Fruit fly (Drosophila melanogaster) whole organism, embryonic: ENCODE data around the gene CG15814.

Experiments
- Awh ChIP-seq: fragments of 200-800 bp; sonication (Bioruptor generic); IDR thresholded peaks from 2 replicates; pipeline ENCODE4, ENCODE4 v1.3.6; 2022; ENCODE audit warnings: missing biosample characterization, missing genetic modification characterization
- Blimp-1 ChIP-seq: fragments of 200-800 bp; sonication (Bioruptor generic); optimal IDR thresholded peaks from 3 replicates; lab custom pipeline; 2018; ENCODE audit warnings: missing biosample characterization, missing genetic modification characterization, mild to moderate bottlenecking, moderate library complexity, missing genetic modification reagents
- CG10654 ChIP-seq: fragments of 200-800 bp; sonication (Bioruptor generic); optimal IDR thresholded peaks from 2 replicates; lab custom pipeline; 2016; ENCODE audit warnings: missing biosample characterization, missing genetic modification characterization
- CG10979 ChIP-seq: fragments of 200-800 bp; sonication (Bioruptor generic); optimal IDR thresholded peaks from 2 replicates; lab custom pipeline; 2018; ENCODE audit warnings: missing biosample characterization, mild to moderate bottlenecking, missing genetic modification characterization, moderate library complexity
- CG13624 ChIP-seq: fragments of 200-800 bp; sonication (Bioruptor generic); optimal IDR thresholded peaks from 2 replicates; lab custom pipeline; 2016; ENCODE audit warnings: missing biosample characterization, missing genetic modification characterization
- CG14860 ChIP-seq: fragments of 200-800 bp; sonication (Bioruptor generic); IDR thresholded peaks from 3 replicates; pipeline ENCODE4 v1.3.6; 2022; ENCODE audit warnings: missing biosample characterization, missing genetic modification characterization; ENCODE audit not compliant: partially characterized antibody
- CG15479 ChIP-seq: fragments of 200-800 bp; sonication (Bioruptor generic); optimal IDR thresholded peaks from 3 replicates; lab custom pipeline; 2019; ENCODE audit warnings: missing biosample characterization, mild to moderate bottlenecking, missing genetic modification characterization, moderate library complexity
- CG15601 ChIP-seq: fragments of 200-800 bp; sonication (Bioruptor generic); optimal IDR thresholded peaks from 3 replicates; lab custom pipeline; 2019; ENCODE audit warnings: missing biosample characterization, mild to moderate bottlenecking, missing genetic modification characterization, moderate library complexity
- CG17385 ChIP-seq: fragments of 200-800 bp; sonication (Bioruptor generic); optimal IDR thresholded peaks from 3 replicates; lab custom pipeline; 2018; ENCODE audit warnings: missing biosample characterization, mild to moderate bottlenecking, missing genetic modification characterization
- CG18764 ChIP-seq: fragments of 200-800 bp; sonication (Bioruptor generic); optimal IDR thresholded peaks from 3 replicates; lab custom pipeline; 2016; ENCODE audit warnings: missing biosample characterization, missing genetic modification characterization
- CG2678 ChIP-seq: fragments of 200-800 bp; sonication (Bioruptor generic); optimal IDR thresholded peaks from 3 replicates; lab custom pipeline; 2019; ENCODE audit warnings: missing biosample characterization, mild to moderate bottlenecking, missing genetic modification characterization, moderate library complexity
- CG6254 ChIP-seq: fragments of 200-800 bp; sonication (Bioruptor generic); optimal IDR thresholded peaks from 3 replicates; lab custom pipeline; 2017; ENCODE audit warnings: mild to moderate bottlenecking, missing biosample characterization, missing genetic modification reagents, missing genetic modification characterization
- CG6765 ChIP-seq: fragments of 200-800 bp; sonication (Bioruptor generic); optimal IDR thresholded peaks from 3 replicates; lab custom pipeline; 2017; ENCODE audit warnings: missing biosample characterization, mild to moderate bottlenecking, missing genetic modification characterization
- CG9797 ChIP-seq: fragments of 200-800 bp; sonication (Bioruptor generic); optimal IDR thresholded peaks from 3 replicates; lab custom pipeline; 2018; ENCODE audit warnings: missing biosample characterization, mild to moderate bottlenecking, missing genetic modification characterization
- CHES-1-like ChIP-seq: fragments of 200-800 bp; sonication (Bioruptor generic); optimal IDR thresholded peaks from 2 replicates; lab custom pipeline; 2016; ENCODE audit warnings: missing biosample characterization, missing genetic modification characterization
- Camta ChIP-seq: fragments of 200-800 bp; sonication (Bioruptor generic); optimal IDR thresholded peaks from 2 replicates; lab custom pipeline; 2016; ENCODE audit warnings: missing biosample characterization, missing genetic modification characterization
- Dbx ChIP-seq: fragments of 200-800 bp; sonication (Bioruptor generic); IDR thresholded peaks from 3 replicates; pipeline ENCODE4 v1.3.6; 2022; ENCODE audit warnings: missing biosample characterization, missing genetic modification characterization
- Dfd ChIP-seq, 2 experiments: fragments of >200 bp; optimal IDR thresholded peaks; 2 replicates each; lab custom pipeline; 2017; ENCODE audit warnings: missing biosample characterization in 2 of 2, missing genetic modification characterization in 2 of 2
- Dp ChIP-seq: fragments of 200-800 bp; sonication (Bioruptor generic); optimal IDR thresholded peaks from 2 replicates; lab custom pipeline; 2018; ENCODE audit warnings: missing biosample characterization, mild to moderate bottlenecking, missing genetic modification characterization, moderate library complexity
- Ets65A ChIP-seq: fragments of 200-800 bp; sonication (Bioruptor generic); peaks from one replicate; lab custom pipeline; 2016; ENCODE audit warnings: missing biosample characterization, missing genetic modification characterization
- HmgD ChIP-seq: fragments of 200-800 bp; sonication (Bioruptor generic); optimal IDR thresholded peaks from 3 replicates; lab custom pipeline; 2016; ENCODE audit warnings: missing biosample characterization, missing genetic modification characterization
- Hr78 ChIP-seq, 2 experiments: fragments of 200-800 bp in 1 of 2; fragments of >200 bp in 1 of 2; sonication (Bioruptor generic) in 1 of 2; optimal IDR thresholded peaks; 2 replicates each; lab custom pipeline; 2017 to 2019; ENCODE audit warnings: missing biosample characterization in 2 of 2, missing genetic modification characterization in 2 of 2, mild to moderate bottlenecking in 1 of 2, moderate library complexity in 1 of 2
- Med ChIP-seq: fragments of 200-800 bp; sonication (Bioruptor generic); peaks from one replicate; lab custom pipeline; 2016; ENCODE audit warnings: missing biosample characterization, missing genetic modification characterization, mild to moderate bottlenecking, inconsistent platforms, moderate library complexity
- Mes4 ChIP-seq: fragments of 200-800 bp; sonication (Bioruptor generic); optimal IDR thresholded peaks from 2 replicates; lab custom pipeline; 2016; ENCODE audit warnings: missing biosample characterization, missing genetic modification characterization
- Neu2 ChIP-seq: fragments of 200-800 bp; sonication (Bioruptor generic); optimal IDR thresholded peaks from 3 replicates; lab custom pipeline; 2016; ENCODE audit warnings: missing biosample characterization, missing genetic modification characterization, borderline replicate concordance
- Pdp1 ChIP-seq, 2 experiments: fragments of 200-800 bp; sonication (Bioruptor generic); optimal IDR thresholded peaks; 3 replicates each; lab custom pipeline; 2016; ENCODE audit warnings: missing biosample characterization in 2 of 2, missing genetic modification characterization in 2 of 2, mild to moderate bottlenecking in 1 of 2, moderate library complexity in 1 of 2
- ash1 ChIP-seq: fragments of 200-800 bp; sonication (Bioruptor generic); optimal IDR thresholded peaks from 2 replicates; lab custom pipeline; 2018; ENCODE audit warnings: missing biosample characterization, mild to moderate bottlenecking, missing genetic modification characterization
- bab2 ChIP-seq: fragments of 200-800 bp; sonication (Bioruptor generic); optimal IDR thresholded peaks from 2 replicates; lab custom pipeline; 2016; ENCODE audit warnings: missing biosample characterization, missing genetic modification characterization
- bsh ChIP-seq, 2 experiments: fragments of 200-800 bp; sonication (Bioruptor generic); optimal IDR thresholded peaks; 2 replicates each; lab custom pipeline; 2017 to 2018; ENCODE audit warnings: mild to moderate bottlenecking in 2 of 2, missing biosample characterization in 2 of 2, missing genetic modification characterization in 2 of 2, moderate library complexity in 1 of 2
- cad ChIP-seq: fragments of >200 bp; optimal IDR thresholded peaks from 2 replicates; lab custom pipeline; 2017; ENCODE audit warnings: missing biosample characterization, missing genetic modification characterization
- chif ChIP-seq, 2 experiments: fragments of 200-800 bp; sonication (Bioruptor generic); optimal IDR thresholded peaks; 3 replicates each; lab custom pipeline; 2016; ENCODE audit warnings: missing biosample characterization in 2 of 2, missing genetic modification characterization in 2 of 2
- crol ChIP-seq: fragments of 200-800 bp; sonication (Bioruptor generic); IDR thresholded peaks from 2 replicates; pipeline ENCODE4 v1.3.6; 2022; ENCODE audit warnings: missing biosample characterization, missing genetic modification characterization
- en ChIP-seq: fragments of 200-800 bp; sonication (Bioruptor generic); optimal IDR thresholded peaks from 2 replicates; lab custom pipeline; 2016; ENCODE audit warnings: missing biosample characterization, missing genetic modification characterization
- gem ChIP-seq: fragments of 200-800 bp; sonication (Bioruptor generic); optimal IDR thresholded peaks from 2 replicates; lab custom pipeline; 2019; ENCODE audit warnings: missing biosample characterization, mild to moderate bottlenecking, missing genetic modification characterization, moderate library complexity
- her ChIP-seq: fragments of 200-800 bp; sonication (Bioruptor generic); optimal IDR thresholded peaks from 2 replicates; lab custom pipeline; 2016; ENCODE audit warnings: missing biosample characterization, missing genetic modification characterization
- jing ChIP-seq: fragments of 200-800 bp; sonication (Bioruptor generic); optimal IDR thresholded peaks from 2 replicates; lab custom pipeline; 2018; ENCODE audit warnings: missing biosample characterization, mild to moderate bottlenecking, missing genetic modification characterization
- kay ChIP-seq: fragments of 200-800 bp; sonication (Bioruptor generic); optimal IDR thresholded peaks from 2 replicates; lab custom pipeline; 2016; ENCODE audit warnings: missing biosample characterization, missing genetic modification characterization
- kni ChIP-seq: fragments of 200-800 bp; sonication (Bioruptor generic); optimal IDR thresholded peaks from 3 replicates; lab custom pipeline; 2017; ENCODE audit warnings: mild to moderate bottlenecking, missing biosample characterization, missing genetic modification reagents, missing genetic modification characterization
- pfk ChIP-seq: fragments of 200-800 bp; sonication (Bioruptor generic); optimal IDR thresholded peaks from 2 replicates; lab custom pipeline; 2018; ENCODE audit warnings: missing biosample characterization, mild to moderate bottlenecking, missing genetic modification characterization, moderate library complexity
- pros ChIP-seq: fragments of 200-800 bp; sonication (Bioruptor generic); optimal IDR thresholded peaks from 3 replicates; lab custom pipeline; 2019; ENCODE audit warnings: missing biosample characterization, mild to moderate bottlenecking, missing genetic modification characterization, moderate library complexity
- sc ChIP-seq, 3 experiments: fragments of >200 bp in 2 of 3; fragments of 200-800 bp in 1 of 3; sonication (Bioruptor generic) in 1 of 3; optimal IDR thresholded peaks; 2 replicates in 2 of 3; 3 replicates in 1 of 3; lab custom pipeline; 2017; ENCODE audit warnings: mild to moderate bottlenecking in 1 of 3, missing biosample characterization in 1 of 3, missing genetic modification characterization in 1 of 3, missing genetic modification reagents in 1 of 3
- sd ChIP-seq: fragments of 200-800 bp; sonication (Bioruptor generic); optimal IDR thresholded peaks from 3 replicates; lab custom pipeline; 2018; ENCODE audit warnings: missing biosample characterization, mild to moderate bottlenecking, missing genetic modification characterization, moderate library complexity
- sens ChIP-seq: fragments of 200-800 bp; sonication (Bioruptor generic); peaks from one replicate; lab custom pipeline; 2016; ENCODE audit warnings: missing biosample characterization, missing genetic modification characterization
- stc ChIP-seq: fragments of 200-800 bp; sonication (Bioruptor generic); IDR thresholded peaks from 2 replicates; pipeline ENCODE4 v1.3.6; 2022; ENCODE audit warnings: missing biosample characterization, missing genetic modification characterization
- sug ChIP-seq: fragments of 200-800 bp; optimal IDR thresholded peaks from 2 replicates; lab custom pipeline; 2019; ENCODE audit warnings: missing biosample characterization, mild to moderate bottlenecking, missing genetic modification characterization, moderate library complexity
- tio ChIP-seq: fragments of 200-800 bp; sonication (Bioruptor generic); optimal IDR thresholded peaks from 2 replicates; lab custom pipeline; 2017; ENCODE audit warnings: missing biosample characterization, missing genetic modification characterization, inconsistent platforms
- unpg ChIP-seq: fragments of 200-800 bp; sonication (Bioruptor generic); optimal IDR thresholded peaks from 3 replicates; lab custom pipeline; 2018; ENCODE audit warnings: missing biosample characterization, mild to moderate bottlenecking, missing genetic modification characterization, moderate library complexity
- z ChIP-seq: fragments of 200-800 bp; sonication (Bioruptor generic); IDR thresholded peaks from 3 replicates; pipeline ENCODE4 v1.3.6; 2022; ENCODE audit warnings: missing biosample characterization, missing genetic modification characterization

Gene CG15814

dm6 chrX:17832163-17833014, 17.8 kb downstream of the CG15814 start:
- TF ChIP-seq Dfd (GFP tag; optimal IDR thresholded peaks at IDR 0.05; lab: Kevin White, UChicago) = no peak
- no peak for TF ChIP-seq her (GFP tag; lab: Kevin White, UChicago)
- TF ChIP-seq Med = peak; percentile 71
- no peak for TF ChIP-seq chif (GFP tag; optimal IDR thresholded peaks at IDR 0.05; lab: Kevin White, UChicago)
- TF ChIP-seq cad (GFP tag; lab: Kevin White, UChicago) = no peak
- peak; percentile 33 for TF ChIP-seq sd (tag; lab: Kevin White, UChicago)
- TF ChIP-seq stc (GFP tag; lab: Robert Waterston, UW) = no peak
- TF ChIP-seq HmgD (GFP tag; lab: Kevin White, UChicago) = no peak
- peak; percentile 11 for TF ChIP-seq CG10979
- peak; percentile 55 for TF ChIP-seq CG15479 (GFP tag; lab: Kevin White, UChicago)
- no peak for TF ChIP-seq unpg (GFP tag; lab: Kevin White, UChicago)
- no peak for TF ChIP-seq kay (GFP tag; lab: Kevin White, UChicago)
- TF ChIP-seq CG6254 (GFP tag; lab: Kevin White, UChicago) = no peak
- TF ChIP-seq Camta (GFP tag; lab: Kevin White, UChicago) = no peak
- TF ChIP-seq pfk = no peak
- TF ChIP-seq CG18764 = no peak
- no peak for TF ChIP-seq CHES-1-like (GFP tag; lab: Kevin White, UChicago)
- TF ChIP-seq z (GFP tag; lab: Robert Waterston, UW) = 0 out of 3 replicates have a peak, but pooled peaks have one; percentile 11
- no peak for TF ChIP-seq Mes4 (GFP tag; lab: Kevin White, UChicago)
- peak; percentile 9 for TF ChIP-seq CG17385 (GFP tag; lab: Kevin White, UChicago)
- no peak for TF ChIP-seq CG14860
- peak; percentile 82 for TF ChIP-seq sens
- peak; percentile 22 for TF ChIP-seq gem (tag; lab: Kevin White, UChicago)
- no peak for TF ChIP-seq Neu2 (GFP tag; lab: Kevin White, UChicago)
- TF ChIP-seq en = no peak
- no peak for TF ChIP-seq Pdp1 (GFP tag; optimal IDR thresholded peaks at IDR 0.05; lab: Kevin White, UChicago)
- peak; percentile 3 for TF ChIP-seq tio (GFP tag; lab: Kevin White, UChicago)
- TF ChIP-seq CG9797 (GFP tag; lab: Kevin White, UChicago) = no peak
- TF ChIP-seq sc (optimal IDR thresholded peaks at IDR 0.05; lab: Kevin White, UChicago) = no peak
- no peak for TF ChIP-seq sc (GFP tag; optimal IDR thresholded peaks at IDR 0.05; lab: Kevin White, UChicago)
- TF ChIP-seq ash1 (GFP tag; lab: Kevin White, UChicago) = no peak
- no peak for TF ChIP-seq bab2 (GFP tag; lab: Kevin White, UChicago)
- TF ChIP-seq CG10654 (GFP tag; lab: Kevin White, UChicago) = no peak
- TF ChIP-seq Dbx (GFP tag; lab: Robert Waterston, UW) = no peak
- no peak for TF ChIP-seq sug
- TF ChIP-seq Awh (GFP tag; lab: Robert Waterston, UW) = 0 out of 2 replicates have a peak, but pooled peaks have one; percentile 7
- peak; percentile 93 for TF ChIP-seq pros
- no peak for TF ChIP-seq Dp (GFP tag; lab: Kevin White, UChicago)
- TF ChIP-seq CG2678 (tag; lab: Kevin White, UChicago) = peak; percentile 7
- TF ChIP-seq Hr78 (GFP tag; optimal IDR thresholded peaks at IDR 0.05; lab: Kevin White, UChicago) = peak in 1 of 2 experiments; percentile 24
- no peak for TF ChIP-seq CG15601 (tag; lab: Kevin White, UChicago)
- no peak for TF ChIP-seq CG6765
- TF ChIP-seq kni (GFP tag; lab: Kevin White, UChicago) = peak; percentile 75
- TF ChIP-seq Blimp-1 (GFP tag; lab: Kevin White, UChicago) = peak; percentile 5
- TF ChIP-seq jing = no peak
- no peak for TF ChIP-seq CG13624
- peak in 1 of 2 experiments; percentile 18 for TF ChIP-seq bsh (GFP tag; optimal IDR thresholded peaks at IDR 0.05; lab: Kevin White, UChicago)
- TF ChIP-seq Ets65A = peak; percentile 73
- peak; percentile 92 for TF ChIP-seq crol (GFP tag; lab: Robert Waterston, UW)
